Fruit fly (Drosophila melanogaster): ENCODE measurements around the gene CG13970.

Gene CG13970

dm6 chr2L:20075234-20075803 lies 28.6 kb downstream of the CG13970 start, which contains the start of the genes pr and neb (continued):
- TF ChIP-seq Bteb2 (GFP tag; optimal IDR thresholded peaks at IDR 0.05) = peak; percentile 33
- peak; percentile 57; the same call in 1 of the 2 replicates for TF ChIP-seq ttk (GFP tag; IDR thresholded peaks at IDR 0.05)
- peak; percentile 50 for TF ChIP-seq CG13123 (GFP tag; optimal IDR thresholded peaks at IDR 0.05)
- TF ChIP-seq PHDP (tag; optimal IDR thresholded peaks at IDR 0.05) = peak; percentile 57
- no peak for TF ChIP-seq dan (GFP tag; IDR thresholded peaks at IDR 0.05)
- TF ChIP-seq CG17612 (GFP tag; IDR thresholded peaks at IDR 0.05) = no peak
- no peak for TF ChIP-seq z (GFP tag; IDR thresholded peaks at IDR 0.05)
- no peak for TF ChIP-seq cato (GFP tag; optimal IDR thresholded peaks at IDR 0.05; ENCODE audit: borderline replicate concordance)
- peak; percentile 33 for TF ChIP-seq CG31388 (GFP tag; optimal IDR thresholded peaks at IDR 0.05)
- TF ChIP-seq lola (GFP tag; optimal IDR thresholded peaks at IDR 0.05) = peak in 1 of 3 experiments; percentile 55
- no peak for TF ChIP-seq CG14441 (GFP tag; IDR thresholded peaks at IDR 0.05)
- TF ChIP-seq abd-A (tag; optimal IDR thresholded peaks at IDR 0.05) = no peak
- peak; percentile 20 to 66 for TF ChIP-seq Hr51 (GFP tag; optimal IDR thresholded peaks at IDR 0.05)
- TF ChIP-seq inv (GFP tag; IDR thresholded peaks at IDR 0.05; ENCODE audit: partially characterized antibody) = peak; percentile 35; the same call in 1 of the 2 replicates
- TF ChIP-seq CG2199 (GFP tag; IDR thresholded peaks at IDR 0.05) = no peak
- peak; percentile 55 for TF ChIP-seq CG18476 (GFP tag; optimal IDR thresholded peaks at IDR 0.05)
- peak; percentile 57 for TF ChIP-seq HLH3B (GFP tag; IDR thresholded peaks at IDR 0.05)
- TF ChIP-seq CG17328 (GFP tag; IDR thresholded peaks at IDR 0.05) = peak; percentile 73; the same call in 1 of the 2 replicates
- peak; percentile 84 for TF ChIP-seq Rfx (GFP tag; IDR thresholded peaks at IDR 0.05)
- TF ChIP-seq CG6813 (GFP tag; optimal IDR thresholded peaks at IDR 0.05) = no peak
- peak; percentile 58; the same call in 1 of the 2 replicates for TF ChIP-seq CG5953 (GFP tag; IDR thresholded peaks at IDR 0.05)
- TF ChIP-seq CG12659 (GFP tag; optimal IDR thresholded peaks at IDR 0.05) = peak; percentile 79
- TF ChIP-seq hb (GFP tag; IDR thresholded peaks at IDR 0.05; ENCODE audit: partially characterized antibody) = no peak
- TF ChIP-seq chif (GFP tag; optimal IDR thresholded peaks at IDR 0.05) = no peak
- no peak for TF ChIP-seq Usf (GFP tag; optimal IDR thresholded peaks at IDR 0.05)
- TF ChIP-seq Xbp1 (GFP tag; optimal IDR thresholded peaks at IDR 0.05) = peak; percentile 57
- no peak for TF ChIP-seq Trl (optimal IDR thresholded peaks at IDR 0.05)
- TF ChIP-seq Trl (GFP tag; optimal IDR thresholded peaks at IDR 0.05) = no peak
- no peak for TF ChIP-seq gsb-n (tag; optimal IDR thresholded peaks at IDR 0.05)
- peak; percentile 56 for TF ChIP-seq CG13287 (GFP tag; IDR thresholded peaks at IDR 0.05; ENCODE audit: partially characterized antibody)
- TF ChIP-seq tap (tag; optimal IDR thresholded peaks at IDR 0.05) = no peak
- peak; percentile 73 for TF ChIP-seq Lhr (GFP tag; optimal IDR thresholded peaks at IDR 0.05)
- peak; percentile 96 for TF ChIP-seq CG3995 (GFP tag; optimal IDR thresholded peaks at IDR 0.05)
- peak; percentile 72 for TF ChIP-seq pzg (GFP tag; optimal IDR thresholded peaks at IDR 0.05)
- TF ChIP-seq CG4328 (GFP tag; optimal IDR thresholded peaks at IDR 0.05) = no peak
- peak; percentile 64 for TF ChIP-seq CG9817 (tag; optimal IDR thresholded peaks at IDR 0.05)
- no peak for TF ChIP-seq CG18599 (GFP tag; optimal IDR thresholded peaks at IDR 0.05)
- TF ChIP-seq hth (optimal IDR thresholded peaks at IDR 0.05) = no peak
- TF ChIP-seq peb (GFP tag; IDR thresholded peaks at IDR 0.05) = no peak
- no peak for TF ChIP-seq Fer3 (tag; optimal IDR thresholded peaks at IDR 0.05)
- TF ChIP-seq Camta (GFP tag; optimal IDR thresholded peaks at IDR 0.05) = peak; percentile 23
- peak; percentile 69 for TF ChIP-seq lilli (GFP tag; optimal IDR thresholded peaks at IDR 0.05)
- peak; percentile 54; the same call in 2 of the 3 replicates for TF ChIP-seq Opbp (GFP tag; IDR thresholded peaks at IDR 0.05; ENCODE audit: partially characterized antibody)
- peak; percentile 49 for TF ChIP-seq CG33213 (GFP tag; optimal IDR thresholded peaks at IDR 0.05)
- no peak for TF ChIP-seq Meics (GFP tag; optimal IDR thresholded peaks at IDR 0.05)
- TF ChIP-seq org-1 (GFP tag; optimal IDR thresholded peaks at IDR 0.05) = no peak
- TF ChIP-seq trh (GFP tag; optimal IDR thresholded peaks at IDR 0.05) = peak; percentile 27
- no peak for TF ChIP-seq gsb (GFP tag; IDR thresholded peaks at IDR 0.05)
- peak; percentile 52 for TF ChIP-seq lbe (GFP tag; optimal IDR thresholded peaks at IDR 0.05)
- TF ChIP-seq her (GFP tag; optimal IDR thresholded peaks at IDR 0.05) = no peak

Measured in whole organism, embryonic.